Worm (Caenorhabditis elegans): Measurements from ENCODE around the gene math-20.
"Not testable (repeated sequence)": the region's sequence is repeated elsewhere in the genome, so short reads cannot be mapped to it uniquely, and the experiment has no call there.

DNA sequence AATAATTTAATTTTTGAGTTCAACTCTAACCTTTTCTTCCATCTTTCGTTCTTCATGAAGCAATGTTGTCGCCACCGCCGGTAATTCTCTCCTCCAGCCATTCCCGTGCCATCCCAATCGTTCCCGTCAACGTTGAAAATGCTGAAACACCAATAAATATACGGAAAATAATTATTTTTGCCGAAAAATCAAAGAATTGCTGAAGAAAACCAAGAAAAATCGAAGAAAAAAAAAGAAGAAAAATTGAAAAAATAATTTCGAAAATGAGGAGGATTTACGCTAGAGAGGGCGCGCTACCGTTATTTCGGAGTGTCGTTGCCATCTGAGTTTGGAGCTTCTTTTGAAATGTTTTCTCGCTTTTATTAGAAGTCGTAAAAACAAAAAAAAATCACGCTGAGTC, 27.2 kb downstream of the math-20 start, which contains the start of gene cya-2:
- not testable (repeated sequence) for TF ChIP-seq flt-1 (GFP tag; IDR thresholded peaks at IDR 0.05); cog-1 (tag; optimal IDR thresholded peaks at IDR 0.05); ztf-23 (GFP tag; IDR thresholded peaks at IDR 0.05)

Data from whole organism, midembryonic.